Worm (Caenorhabditis elegans): Measurements from ENCODE around the gene C36B7.4.

The C36B7.4 gene

DNA sequence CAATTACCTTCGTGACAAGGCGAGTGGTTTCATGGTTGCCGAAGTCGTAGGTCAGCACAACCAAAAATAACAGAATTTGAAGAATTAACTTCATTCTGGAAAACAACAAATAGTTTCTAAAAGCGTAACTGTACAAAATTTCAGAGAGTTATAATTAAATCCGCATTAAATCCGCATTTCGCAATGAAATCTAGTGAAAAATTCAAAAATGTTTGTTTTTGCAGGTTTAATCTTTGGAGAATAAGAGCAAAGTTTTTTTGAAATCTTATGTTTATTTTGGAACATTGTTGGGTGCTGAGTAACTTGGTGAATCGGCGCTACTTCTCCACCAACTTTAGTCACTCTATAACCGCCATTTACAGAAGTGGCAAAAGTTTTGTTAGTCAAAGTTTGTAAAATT lies at the start of gene C36B7.4:
C36B7.4 (minus strand) TSS at position 101 of the 400 bp plus-strand sequence.
- no peak for TF ChIP-seq unc-62 (GFP tag; optimal IDR thresholded peaks at IDR 0.05)

DNA sequence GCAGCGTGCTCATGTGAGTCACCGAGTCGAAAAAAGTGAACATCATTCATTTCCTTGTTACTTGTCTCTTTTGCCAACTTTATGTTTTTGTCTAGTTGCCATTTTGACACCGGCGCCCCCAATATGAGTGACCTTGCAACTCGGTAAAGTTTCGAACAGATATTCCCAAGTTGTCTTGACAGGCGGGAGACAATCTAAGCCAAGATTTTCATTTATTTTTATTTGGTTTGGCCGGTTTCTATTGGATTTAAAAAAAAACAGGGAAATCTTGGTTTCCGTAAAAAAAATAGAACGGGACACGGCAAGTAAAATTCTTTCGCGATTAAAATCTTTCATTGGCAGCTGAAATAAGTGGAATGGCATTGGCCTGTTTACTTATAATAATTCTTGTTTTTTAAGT lies 45.4 kb upstream of the C36B7.4 start:
- TF ChIP-seq unc-62 (GFP tag; optimal IDR thresholded peaks at IDR 0.05): no peak

DNA sequence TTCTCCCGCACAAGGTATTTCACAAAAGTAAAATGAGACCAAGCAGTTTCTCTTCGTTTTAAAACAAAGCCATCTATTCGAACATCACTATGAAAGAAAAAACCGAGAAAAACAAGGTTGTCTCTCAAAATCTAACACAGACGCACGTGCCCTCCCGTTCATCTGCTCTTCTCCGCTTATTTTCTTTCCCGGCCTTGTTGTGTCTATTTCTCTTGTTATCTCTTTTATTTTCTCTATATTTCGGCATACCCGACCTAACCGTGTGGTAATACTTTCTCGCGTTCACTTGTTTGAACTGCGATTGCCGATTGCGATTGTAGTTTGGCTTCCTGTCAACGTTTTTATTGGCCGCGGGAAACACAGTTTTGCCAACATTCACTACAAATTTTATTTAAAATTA lies 43.6 kb upstream of the C36B7.4 start:
- no peak for TF ChIP-seq unc-62 (GFP tag; optimal IDR thresholded peaks at IDR 0.05)

DNA sequence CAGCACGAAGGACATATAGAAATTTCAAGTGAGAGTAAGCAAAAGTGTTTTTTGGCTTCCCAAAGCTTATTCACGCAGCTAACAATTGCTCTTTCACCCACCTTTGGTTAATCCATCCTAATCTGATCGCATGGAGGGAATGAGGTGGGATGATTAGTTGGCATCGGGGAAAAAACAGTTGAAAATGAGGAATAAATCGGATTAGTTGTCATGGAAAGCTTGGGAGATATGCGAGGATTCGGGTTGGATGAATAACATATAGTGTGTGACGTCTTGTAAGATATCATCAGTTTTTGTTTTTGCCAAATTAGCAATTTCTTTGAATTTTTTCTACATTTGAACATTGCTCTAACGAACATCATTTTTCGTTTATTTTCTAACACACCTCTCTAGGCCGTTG lies 42.8 kb upstream of the C36B7.4 start:
- TF ChIP-seq unc-62 (GFP tag; optimal IDR thresholded peaks at IDR 0.05): no peak

DNA sequence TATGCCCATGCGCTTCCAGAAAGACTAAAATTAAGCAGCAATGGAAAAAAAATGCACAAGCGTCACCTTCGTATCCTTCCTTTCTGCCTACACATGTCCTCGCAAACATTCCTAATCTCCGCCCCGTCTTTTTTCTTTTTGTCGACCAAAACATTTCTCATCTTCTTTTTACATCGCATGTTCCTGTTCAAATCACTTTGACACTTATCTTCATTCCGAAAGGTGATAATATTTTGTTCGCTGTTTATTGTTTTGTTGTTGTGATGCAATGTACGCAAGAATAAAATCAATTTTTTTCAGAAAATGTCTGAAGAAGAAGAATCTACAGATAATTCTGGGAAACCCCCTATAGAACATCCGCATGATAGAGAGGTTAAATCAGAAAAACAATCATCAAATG lies 40.5 kb upstream of the C36B7.4 start, which contains the start of gene ist-1:
ist-1 (plus strand) TSS at position 301 of the 400 bp plus-strand sequence.
- TF ChIP-seq unc-62 (GFP tag; optimal IDR thresholded peaks at IDR 0.05): no peak

DNA sequence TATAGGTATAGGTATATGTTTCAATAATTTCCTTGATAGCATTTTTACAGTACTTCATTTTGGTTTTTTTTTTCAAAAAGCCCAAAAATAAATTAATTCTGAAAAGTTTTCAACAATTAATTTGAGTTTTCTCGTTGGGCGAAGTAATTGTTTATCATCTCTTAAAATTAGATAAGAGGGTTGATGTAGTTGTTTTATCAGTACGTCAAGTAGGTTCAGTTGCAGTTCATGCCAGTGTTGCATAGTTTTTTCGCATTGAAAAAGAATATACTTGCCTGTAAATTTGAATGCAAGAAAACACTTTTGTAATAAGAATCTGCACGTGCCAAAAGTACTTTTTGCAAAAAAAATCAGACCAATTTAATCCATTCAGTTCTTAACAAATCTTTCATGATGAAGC lies 39.4 kb upstream of the C36B7.4 start:
- TF ChIP-seq unc-62 (GFP tag; optimal IDR thresholded peaks at IDR 0.05): no peak

DNA sequence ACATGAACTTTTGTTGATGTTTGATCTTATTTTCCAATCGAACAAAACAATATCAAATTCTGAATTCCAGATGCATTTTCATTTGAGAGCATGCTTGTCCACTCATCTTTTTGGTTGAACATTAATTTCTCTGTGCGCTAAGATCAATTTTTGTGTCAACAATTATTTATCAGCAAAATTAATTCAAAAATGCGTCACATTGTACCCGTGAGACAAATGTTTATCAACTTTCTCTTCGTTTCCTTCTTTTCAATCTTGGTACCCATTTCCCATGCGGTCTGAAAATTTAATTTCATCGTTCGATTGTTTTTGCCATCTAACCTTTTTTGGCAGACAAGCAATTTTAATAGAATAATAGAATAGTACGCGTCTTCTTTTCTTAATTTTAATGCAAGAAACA lies 38.2 kb upstream of the C36B7.4 start:
- no peak for TF ChIP-seq unc-62 (GFP tag; optimal IDR thresholded peaks at IDR 0.05)

DNA sequence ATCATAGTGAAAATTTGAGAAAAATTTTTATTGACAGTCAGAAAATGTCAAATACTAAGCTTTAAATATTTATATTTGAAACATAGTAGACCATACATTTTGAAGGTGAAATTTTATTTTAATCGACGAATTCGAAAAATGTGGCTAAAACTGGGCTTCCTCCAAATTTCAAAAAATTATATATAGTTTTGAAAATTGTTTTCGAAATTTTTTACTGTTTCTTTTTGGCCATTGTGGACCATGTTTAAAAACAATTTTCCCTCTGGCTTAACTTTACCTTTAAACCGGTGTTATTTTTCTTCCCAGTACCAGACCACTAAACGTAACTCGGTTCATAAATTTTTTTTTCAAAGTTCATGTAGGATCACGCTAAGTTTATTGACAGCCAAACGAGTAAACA lies 36.8 kb upstream of the C36B7.4 start:
- TF ChIP-seq unc-62 (GFP tag; optimal IDR thresholded peaks at IDR 0.05): no peak

DNA sequence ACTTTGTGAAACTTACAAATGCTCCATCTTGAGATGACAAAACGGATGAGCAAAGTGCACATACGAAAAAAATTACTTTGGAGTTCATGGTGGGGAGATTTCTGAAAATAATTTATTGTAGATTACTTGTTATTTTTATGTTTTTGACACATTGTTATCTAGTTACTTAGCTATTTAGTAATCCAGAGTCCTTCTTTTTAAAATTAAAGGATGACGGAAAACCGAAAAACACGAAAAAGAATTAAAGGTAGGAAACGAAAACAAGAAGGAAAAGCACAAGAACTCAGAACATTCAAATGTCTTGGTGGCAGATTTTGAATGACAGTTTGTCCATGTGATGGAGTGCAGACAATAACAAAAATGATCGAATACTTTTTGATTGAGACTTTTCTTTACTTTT lies 31.1 kb upstream of the C36B7.4 start, which contains the start of gene hen-1:
hen-1 (minus strand) TSS at position 101 of the 400 bp plus-strand sequence.
- TF ChIP-seq unc-62 (GFP tag; optimal IDR thresholded peaks at IDR 0.05): no peak

DNA sequence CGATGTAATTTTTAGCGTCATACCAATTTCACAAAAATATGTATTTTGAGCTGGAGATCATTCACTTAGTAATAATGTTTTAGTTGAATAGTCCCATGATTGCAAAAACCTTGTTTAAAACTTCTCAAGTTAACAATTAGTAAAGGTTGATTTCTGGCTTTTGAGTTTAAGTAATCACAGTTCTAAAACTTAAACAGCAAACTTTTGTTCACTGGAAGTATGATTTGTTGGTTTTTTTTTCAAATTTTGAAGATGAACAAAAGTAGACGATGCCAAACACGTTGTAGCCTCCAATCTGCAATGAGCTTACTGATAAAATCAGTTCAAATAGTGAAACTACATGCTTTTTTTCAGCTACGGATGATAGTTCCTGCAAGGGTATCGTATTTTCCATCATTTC lies 26.8 kb upstream of the C36B7.4 start, which contains the start of gene C36B7.1:
C36B7.1 (plus strand) TSS at position 301 of the 400 bp plus-strand sequence.
- TF ChIP-seq unc-62 (GFP tag; optimal IDR thresholded peaks at IDR 0.05): no peak

DNA sequence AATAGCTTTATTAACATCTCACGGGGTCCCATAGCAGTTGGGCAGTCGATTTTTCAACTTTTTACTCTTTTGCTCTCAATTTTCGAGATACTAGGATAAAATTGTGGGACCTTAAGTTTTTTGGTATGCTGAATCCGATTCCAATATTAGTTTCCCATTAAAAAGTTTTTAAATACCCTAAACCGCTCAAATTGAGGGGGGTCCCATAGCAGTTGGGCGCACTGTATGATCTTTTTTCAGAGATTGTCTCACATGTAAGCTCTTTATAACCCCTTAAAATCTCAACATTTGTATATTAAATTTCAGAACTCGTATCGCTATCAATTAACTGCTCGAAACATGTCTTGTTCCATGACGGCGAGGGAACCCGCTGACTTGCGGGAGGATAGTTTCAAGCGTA lies 20.3 kb upstream of the C36B7.4 start, which contains the start of gene C36B7.2:
C36B7.2 (plus strand) TSS at position 301 of the 400 bp plus-strand sequence.
- TF ChIP-seq unc-62 (GFP tag; optimal IDR thresholded peaks at IDR 0.05): no peak

DNA sequence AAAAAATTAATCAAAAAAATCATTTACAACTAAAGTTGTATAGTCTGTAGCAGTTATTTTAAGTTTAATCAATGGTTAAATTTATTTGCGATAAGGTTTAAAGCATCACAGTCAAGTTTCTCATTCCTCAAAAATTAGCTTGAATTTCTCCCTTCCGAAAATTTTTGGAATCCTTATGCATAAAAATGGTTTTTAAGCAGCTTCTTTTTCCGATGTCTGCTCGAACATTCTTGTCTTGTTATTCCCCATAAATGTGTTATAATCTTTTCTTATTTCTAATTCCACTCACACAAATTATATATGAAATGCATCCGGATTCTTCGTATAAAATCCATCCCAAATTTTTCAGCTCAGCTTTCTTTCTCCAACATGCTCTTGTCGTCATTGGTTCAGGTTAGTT lies 15.7 kb upstream of the C36B7.4 start, which contains the start of gene C36B7.3:
C36B7.3 (plus strand) TSS at position 301 of the 400 bp plus-strand sequence.
- TF ChIP-seq unc-62 (GFP tag; optimal IDR thresholded peaks at IDR 0.05): no peak

DNA sequence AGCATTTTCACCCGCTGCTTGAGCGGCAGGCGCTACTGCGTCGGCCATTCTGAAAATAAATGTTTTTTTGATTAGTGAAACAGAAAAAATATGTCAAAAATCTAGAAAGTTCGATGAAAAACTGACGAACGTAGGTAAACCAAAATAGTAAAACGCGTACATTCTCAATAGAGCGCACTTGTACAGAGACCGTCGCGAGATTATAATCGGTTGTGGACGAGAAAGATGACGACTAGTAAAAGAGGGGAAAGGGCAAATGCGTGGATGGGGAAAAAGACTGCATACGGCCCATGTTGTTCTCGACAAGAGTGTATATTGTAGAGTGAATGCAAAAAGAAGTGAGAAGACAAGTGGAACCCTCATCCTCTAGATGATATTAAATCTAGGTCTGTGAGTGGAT lies 14.5 kb upstream of the C36B7.4 start, which contains the start of gene C36B7.6:
C36B7.6 (minus strand) TSS at position 49 of the 400 bp plus-strand sequence.
- TF ChIP-seq unc-62 (GFP tag; optimal IDR thresholded peaks at IDR 0.05): no peak

DNA sequence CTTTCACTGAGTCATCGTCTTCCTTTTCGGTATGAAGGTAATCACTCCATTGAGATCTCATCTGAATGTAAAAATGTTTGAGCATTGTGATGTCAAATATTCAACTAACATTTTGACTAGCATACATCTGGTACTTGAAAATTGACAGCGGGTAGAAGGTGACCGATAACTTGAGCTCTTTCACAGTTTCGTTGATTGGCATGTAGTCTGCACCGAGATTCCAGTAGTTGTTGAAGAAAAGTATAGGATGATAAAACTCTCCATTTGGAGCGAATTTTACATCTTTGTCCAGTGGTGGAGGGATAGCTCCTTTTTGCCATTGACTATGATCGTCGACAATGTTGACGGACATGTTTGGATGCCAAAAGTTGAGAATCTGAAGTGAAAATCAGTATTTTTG lies 13.2 kb upstream of the C36B7.4 start:
- TF ChIP-seq unc-62 (GFP tag; optimal IDR thresholded peaks at IDR 0.05): no peak

DNA sequence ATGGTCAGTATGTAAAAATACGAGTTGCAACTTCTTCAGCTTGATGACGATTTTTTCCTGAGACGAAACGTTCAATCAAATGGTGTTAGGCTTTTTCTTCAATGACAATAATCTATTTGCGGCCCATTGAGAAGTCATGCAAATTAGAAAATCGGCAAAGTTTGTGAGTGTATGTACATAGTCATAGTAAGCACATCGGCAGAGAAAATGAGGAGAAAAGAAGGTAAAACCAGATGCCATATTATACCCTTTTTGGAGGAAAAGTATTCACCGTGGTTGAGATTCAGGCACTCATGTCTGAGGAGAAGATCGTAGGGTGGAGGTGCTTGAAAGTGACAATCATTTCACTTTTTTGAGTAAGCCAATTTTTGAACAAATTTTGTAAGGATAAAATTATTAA lies 10.5 kb upstream of the C36B7.4 start, which contains the start of gene C36B7.5:
C36B7.5 (minus strand) TSS at position 101 of the 400 bp plus-strand sequence.
- no peak for TF ChIP-seq unc-62 (GFP tag; optimal IDR thresholded peaks at IDR 0.05)

DNA sequence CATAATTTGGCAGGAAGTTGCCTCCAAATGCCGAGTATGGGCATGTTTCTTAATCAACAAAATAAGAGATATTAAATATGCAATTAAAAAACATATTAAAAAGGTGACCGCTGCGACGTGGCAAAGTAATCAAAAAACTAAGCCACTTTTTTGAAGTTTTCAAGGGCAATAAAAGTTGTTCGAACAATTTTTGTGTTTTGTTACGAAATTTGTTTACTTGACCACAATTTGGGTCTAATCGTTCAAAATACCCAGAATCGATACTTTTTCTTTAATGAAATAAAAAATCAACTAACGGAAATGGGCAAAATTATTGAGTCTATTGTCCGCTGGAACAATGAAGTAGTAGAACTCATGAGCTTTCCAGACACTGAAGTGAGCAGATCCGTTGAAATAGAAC lies 745 bp downstream of the C36B7.4 start, which contains the start of gene Y1B5A.1:
Y1B5A.1 (plus strand) TSS at position 301 of the 400 bp plus-strand sequence.
- no peak for TF ChIP-seq unc-62 (GFP tag; optimal IDR thresholded peaks at IDR 0.05)

DNA sequence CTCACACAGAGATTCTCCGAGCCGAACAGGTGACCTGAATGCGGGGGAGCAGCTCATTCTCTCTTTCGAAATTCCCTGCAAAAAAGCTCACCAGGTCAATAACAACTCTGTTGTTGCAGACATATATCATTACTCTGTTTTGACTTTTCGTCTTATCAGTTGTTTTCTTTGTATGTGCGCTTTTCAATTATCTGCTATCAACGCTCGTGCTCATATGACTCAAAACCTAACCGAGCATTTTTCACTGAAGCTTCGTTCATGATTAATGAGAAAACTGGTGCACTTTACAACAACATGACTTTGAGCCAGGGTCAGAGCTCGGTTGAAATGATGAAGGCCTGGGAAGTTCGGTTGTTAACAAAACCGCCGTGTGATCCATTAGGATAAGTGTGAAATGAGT lies 9.3 kb downstream of the C36B7.4 start:
- TF ChIP-seq unc-62 (GFP tag; optimal IDR thresholded peaks at IDR 0.05): no peak

DNA sequence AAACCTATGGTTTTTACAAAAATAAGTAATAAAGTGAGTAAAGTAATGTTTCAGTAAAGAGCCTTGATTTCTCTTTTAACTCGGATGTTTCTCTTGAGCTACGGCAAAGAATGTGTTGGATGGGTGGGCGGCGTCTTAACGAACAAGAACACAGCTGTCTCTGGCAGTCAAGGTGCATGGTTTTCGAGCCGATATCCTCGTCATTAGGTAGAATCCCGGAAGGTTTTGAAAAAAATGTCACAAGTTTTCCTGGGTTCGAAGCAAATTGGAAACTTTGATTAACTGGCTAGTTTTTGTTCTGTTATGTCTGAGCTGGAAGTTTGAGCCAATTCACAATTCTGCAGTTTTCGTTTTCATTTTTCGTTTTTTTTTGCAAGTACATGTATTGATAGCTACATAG lies 10.6 kb downstream of the C36B7.4 start, which contains the start of gene B0403.6:
B0403.6 (minus strand) TSS at position 101 of the 400 bp plus-strand sequence.
- no peak for TF ChIP-seq unc-62 (GFP tag; optimal IDR thresholded peaks at IDR 0.05)

All from whole organism, dauer.